Fruit fly (Drosophila melanogaster) whole organism, embryonic: ENCODE measurements around the gene Sgp.

Source experiments
- Ada2b ChIP-seq: fragments of 200-800 bp; sonication (Bioruptor generic); IDR thresholded peaks from 2 replicates; pipeline ENCODE4 v1.3.6; 2022; ENCODE audit warnings: missing biosample characterization, missing genetic modification characterization
- Aef1 ChIP-seq: fragments of 200-800 bp; sonication (Bioruptor generic); IDR thresholded peaks from 3 replicates; pipeline ENCODE4 v1.3.6; 2022; ENCODE audit warnings: missing biosample characterization, missing genetic modification characterization
- Antp ChIP-seq: fragments of 200-800 bp; sonication (Bioruptor generic); optimal IDR thresholded peaks from 3 replicates; lab custom pipeline; 2016; ENCODE audit warnings: missing biosample characterization, missing genetic modification characterization
- Atf6 ChIP-seq: fragments of 200-800 bp; sonication (Bioruptor generic); IDR thresholded peaks from 2 replicates; pipeline ENCODE4 v1.3.6; 2022; ENCODE audit warnings: missing biosample characterization, missing genetic modification characterization
- Bteb2 ChIP-seq: fragments of 200-800 bp; sonication (Bioruptor generic); optimal IDR thresholded peaks from 2 replicates; lab custom pipeline; 2016; ENCODE audit warnings: missing biosample characterization, missing genetic modification characterization
- CG10209 ChIP-seq: fragments of 200-800 bp; sonication (Bioruptor generic); optimal IDR thresholded peaks from 3 replicates; lab custom pipeline; 2017; ENCODE audit warnings: missing biosample characterization, mild to moderate bottlenecking, missing genetic modification characterization, missing genetic modification reagents
- CG10321 ChIP-seq: fragments of 200-800 bp; sonication (Bioruptor generic); IDR thresholded peaks from 2 replicates; pipeline ENCODE4 v1.3.6; 2022; ENCODE audit warnings: missing biosample characterization, missing genetic modification characterization
- CG11398 ChIP-seq: fragments of 200-800 bp; sonication (Bioruptor generic); optimal IDR thresholded peaks from 2 replicates; lab custom pipeline; 2016; ENCODE audit warnings: missing biosample characterization, missing genetic modification characterization
- CG12104 ChIP-seq: fragments of 200-800 bp; sonication (Bioruptor generic); optimal IDR thresholded peaks from 3 replicates; lab custom pipeline; 2016; ENCODE audit warnings: missing biosample characterization, missing genetic modification characterization
- CG14441 ChIP-seq: fragments of 200-800 bp; sonication (Bioruptor generic); IDR thresholded peaks from 2 replicates; pipeline ENCODE4 v1.3.6; 2022; ENCODE audit warnings: missing biosample characterization, missing genetic modification characterization
- CG15696 ChIP-seq: fragments of 200-800 bp; sonication (Bioruptor generic); optimal IDR thresholded peaks from 2 replicates; lab custom pipeline; 2019; ENCODE audit warnings: missing biosample characterization, mild to moderate bottlenecking, missing genetic modification characterization, moderate library complexity
- CG1647 ChIP-seq: fragments of 200-800 bp; sonication (Bioruptor generic); optimal IDR thresholded peaks from 3 replicates; lab custom pipeline; 2016; ENCODE audit warnings: missing biosample characterization, missing genetic modification characterization
- CG16815 ChIP-seq: fragments of 200-800 bp; sonication (Bioruptor generic); optimal IDR thresholded peaks from 3 replicates; lab custom pipeline; 2017; ENCODE audit warnings: missing biosample characterization, mild to moderate bottlenecking, missing genetic modification characterization
- CG17385 ChIP-seq: fragments of 200-800 bp; sonication (Bioruptor generic); optimal IDR thresholded peaks from 3 replicates; lab custom pipeline; 2018; ENCODE audit warnings: missing biosample characterization, mild to moderate bottlenecking, missing genetic modification characterization
- CG31441 ChIP-seq: fragments of 200-800 bp; sonication (Bioruptor generic); IDR thresholded peaks from 2 replicates; pipeline ENCODE4 v1.3.6; 2022; ENCODE audit warnings: missing biosample characterization, missing genetic modification characterization
- CG4328 ChIP-seq: fragments of 200-800 bp; sonication (Bioruptor generic); optimal IDR thresholded peaks from 3 replicates; lab custom pipeline; 2017; ENCODE audit warnings: missing biosample characterization, missing genetic modification reagents, missing genetic modification characterization
- CG4730 ChIP-seq: fragments of 200-800 bp; sonication (Bioruptor generic); IDR thresholded peaks from 2 replicates; pipeline ENCODE4 v1.3.6; 2022; ENCODE audit warnings: missing biosample characterization, missing genetic modification characterization
- CG7786 ChIP-seq: fragments of 200-800 bp; sonication (Bioruptor generic); optimal IDR thresholded peaks from 2 replicates; lab custom pipeline; 2016; ENCODE audit warnings: missing biosample characterization, missing genetic modification characterization
- CG9609 ChIP-seq: fragments of 200-800 bp; sonication (Bioruptor generic); optimal IDR thresholded peaks from 3 replicates; lab custom pipeline; 2016; ENCODE audit warnings: missing biosample characterization, missing genetic modification characterization
- CHES-1-like ChIP-seq: fragments of 200-800 bp; sonication (Bioruptor generic); optimal IDR thresholded peaks from 2 replicates; lab custom pipeline; 2016; ENCODE audit warnings: missing biosample characterization, missing genetic modification characterization
- Dip2 ChIP-seq: fragments of 200-800 bp; sonication (Bioruptor generic); IDR thresholded peaks from 2 replicates; pipeline ENCODE4 v1.3.6; 2022; ENCODE audit warnings: missing biosample characterization, missing genetic modification characterization
- ERR ChIP-seq: fragments of 200-800 bp; sonication (Bioruptor generic); optimal IDR thresholded peaks from 2 replicates; lab custom pipeline; 2016; ENCODE audit warnings: missing biosample characterization, missing genetic modification characterization
- Fer3 ChIP-seq: fragments of 200-800 bp; sonication (Bioruptor generic); optimal IDR thresholded peaks from 2 replicates; lab custom pipeline; 2018; ENCODE audit warnings: missing biosample characterization, mild to moderate bottlenecking, missing genetic modification characterization, moderate library complexity
- Hey ChIP-seq: fragments of 200-800 bp; sonication (Bioruptor generic); optimal IDR thresholded peaks from 3 replicates; lab custom pipeline; 2018; ENCODE audit warnings: missing biosample characterization, mild to moderate bottlenecking, missing genetic modification characterization
- Hmx ChIP-seq: fragments of 200-800 bp; sonication (Bioruptor generic); optimal IDR thresholded peaks from 2 replicates; lab custom pipeline; 2016; ENCODE audit warnings: missing biosample characterization, missing genetic modification characterization
- Med ChIP-seq: fragments of 200-800 bp; sonication (Bioruptor generic); peaks from one replicate; lab custom pipeline; 2016; ENCODE audit warnings: missing biosample characterization, missing genetic modification characterization, mild to moderate bottlenecking, inconsistent platforms, moderate library complexity
- Optix ChIP-seq: fragments of 200-800 bp; sonication (Bioruptor generic); IDR thresholded peaks from 3 replicates; pipeline ENCODE4 v1.3.6; 2022; ENCODE audit warnings: missing biosample characterization, missing genetic modification characterization
- TFAM ChIP-seq: fragments of 200-800 bp; sonication (Bioruptor generic); optimal IDR thresholded peaks from 2 replicates; lab custom pipeline; 2017; ENCODE audit warnings: missing biosample characterization, missing genetic modification characterization, inconsistent platforms
- Tbp ChIP-seq: fragments of >200 bp; optimal IDR thresholded peaks from 2 replicates; lab custom pipeline; 2018; ENCODE audit warnings: missing biosample characterization, missing genetic modification characterization
- Usf ChIP-seq: fragments of 200-800 bp; sonication (Bioruptor generic); optimal IDR thresholded peaks from 2 replicates; lab custom pipeline; 2017; ENCODE audit warnings: missing genotype, missing biosample characterization, missing genetic modification characterization
- ase ChIP-seq: fragments of 200-800 bp; sonication (Bioruptor generic); IDR thresholded peaks from 3 replicates; pipeline ENCODE4 v1.3.6; 2022; ENCODE audit warnings: missing biosample characterization, missing genetic modification characterization
- ato ChIP-seq: fragments of 200-800 bp; sonication (Bioruptor generic); IDR thresholded peaks from 2 replicates; pipeline ENCODE4 v1.3.6; 2022; ENCODE audit warnings: missing biosample characterization, missing genetic modification characterization; ENCODE audit not compliant: partially characterized antibody
- btn ChIP-seq: fragments of 200-800 bp; sonication (Bioruptor generic); optimal IDR thresholded peaks from 2 replicates; lab custom pipeline; 2016; ENCODE audit warnings: missing biosample characterization, missing genetic modification characterization
- crol ChIP-seq: fragments of 200-800 bp; sonication (Bioruptor generic); IDR thresholded peaks from 2 replicates; pipeline ENCODE4 v1.3.6; 2022; ENCODE audit warnings: missing biosample characterization, missing genetic modification characterization
- dmrt99B ChIP-seq: fragments of 200-800 bp; sonication (Bioruptor generic); optimal IDR thresholded peaks from 2 replicates; lab custom pipeline; 2018; ENCODE audit warnings: missing biosample characterization, mild to moderate bottlenecking, missing genetic modification characterization, moderate library complexity
- fu2 ChIP-seq: fragments of 200-800 bp; sonication (Bioruptor generic); optimal IDR thresholded peaks from 2 replicates; lab custom pipeline; 2016; ENCODE audit warnings: missing biosample characterization, missing genetic modification characterization
- gro ChIP-seq: fragments of 200-800 bp; sonication (Bioruptor generic); optimal IDR thresholded peaks from 2 replicates; lab custom pipeline; 2016; ENCODE audit warnings: missing biosample characterization, missing genetic modification characterization
- h ChIP-seq: fragments of >200 bp; optimal IDR thresholded peaks from 2 replicates; lab custom pipeline; 2017
- kah ChIP-seq: fragments of 200-800 bp; sonication (Bioruptor generic); optimal IDR thresholded peaks from 2 replicates; lab custom pipeline; 2018; ENCODE audit warnings: missing biosample characterization, mild to moderate bottlenecking, missing genetic modification characterization
- luna ChIP-seq: fragments of 200-800 bp; sonication (Bioruptor generic); optimal IDR thresholded peaks from 2 replicates; lab custom pipeline; 2016; ENCODE audit warnings: missing biosample characterization, missing genetic modification characterization
- mld ChIP-seq: fragments of 200-800 bp; sonication (Bioruptor generic); IDR thresholded peaks from 3 replicates; pipeline ENCODE4 v1.3.6; 2022; ENCODE audit warnings: missing biosample characterization, missing genetic modification characterization; ENCODE audit not compliant: partially characterized antibody
- otp ChIP-seq: fragments of 200-800 bp; sonication (Bioruptor generic); IDR thresholded peaks from 3 replicates; pipeline ENCODE4, ENCODE4 v1.3.6; 2022; ENCODE audit warnings: missing biosample characterization, missing genetic modification characterization
- prd ChIP-seq, 3 experiments: fragments of >200 bp in 2 of 3; fragments of 200-800 bp in 1 of 3; sonication (Bioruptor generic) in 1 of 3; optimal IDR thresholded peaks in 2 of 3; IDR thresholded peaks in 1 of 3; 2 replicates in 2 of 3; 3 replicates in 1 of 3; pipeline versions ENCODE4 v1.3.6 to Lab custom; 2017 to 2022; ENCODE audit warnings: missing biosample characterization in 1 of 3, missing genetic modification characterization in 1 of 3
- run ChIP-seq: fragments of 200-800 bp; sonication (Bioruptor generic); optimal IDR thresholded peaks from 3 replicates; lab custom pipeline; 2018; ENCODE audit warnings: missing biosample characterization, mild to moderate bottlenecking, missing genetic modification characterization
- sens ChIP-seq: fragments of 200-800 bp; sonication (Bioruptor generic); peaks from one replicate; lab custom pipeline; 2016; ENCODE audit warnings: missing biosample characterization, missing genetic modification characterization
- sim ChIP-seq: fragments of 200-800 bp; sonication (Bioruptor generic); IDR thresholded peaks from 2 replicates; pipeline ENCODE4 v1.3.6; 2022; ENCODE audit warnings: missing biosample characterization, missing genetic modification characterization
- slbo ChIP-seq: fragments of 200-800 bp; sonication (Bioruptor generic); IDR thresholded peaks from 2 replicates; pipeline ENCODE4 v1.3.6; 2022; ENCODE audit warnings: missing biosample characterization, missing genetic modification characterization
- sna ChIP-seq: fragments of 200-800 bp; sonication (Bioruptor generic); IDR thresholded peaks from 2 replicates; pipeline ENCODE4 v1.3.6; 2022; ENCODE audit warnings: missing biosample characterization, missing genetic modification characterization; ENCODE audit not compliant: partially characterized antibody
- stwl ChIP-seq: fragments of 200-800 bp; sonication (Bioruptor generic); optimal IDR thresholded peaks from 3 replicates; lab custom pipeline; 2018; ENCODE audit warnings: missing biosample characterization, mild to moderate bottlenecking, missing genetic modification characterization, moderate library complexity
- usp ChIP-seq: fragments of >200 bp; optimal IDR thresholded peaks from 2 replicates; lab custom pipeline; 2017; ENCODE audit warnings: missing biosample characterization, missing genetic modification characterization
- zfh1 ChIP-seq: fragments of 200-800 bp; sonication (Bioruptor generic); IDR thresholded peaks from 3 replicates; pipeline ENCODE4 v1.3.6; 2022; ENCODE audit warnings: missing biosample characterization, missing genetic modification characterization

The Sgp gene

dm6 chr2L:8534515-8535295, 15.2 kb downstream of the Sgp start (continued):
- TF ChIP-seq Usf (GFP tag; lab: Kevin White, UChicago): peak; percentile 77
- TF ChIP-seq CG14441: peak; percentile 95
- TF ChIP-seq CG16815 (GFP tag; lab: Kevin White, UChicago): peak; percentile 88
- TF ChIP-seq slbo (GFP tag; lab: Robert Waterston, UW): peak; percentile 85
- peak; percentile 95 for TF ChIP-seq zfh1 (GFP tag; lab: Robert Waterston, UW)
- peak; percentile 65 for TF ChIP-seq sna (GFP tag; lab: Robert Waterston, UW)
- TF ChIP-seq Hmx: peak; percentile 67
- no peak for TF ChIP-seq luna (GFP tag; lab: Kevin White, UChicago)
- TF ChIP-seq Dip2 (GFP tag; lab: Robert Waterston, UW): peak; percentile 71; the same call in 1 of the 2 replicates
- peak; percentile 97 for TF ChIP-seq crol
- TF ChIP-seq Tbp (GFP tag; lab: Kevin White, UChicago): no peak
- TF ChIP-seq CG7786: peak; percentile 36
- TF ChIP-seq CG15696 (tag; lab: Kevin White, UChicago): peak; percentile 79
- peak; percentile 94 for TF ChIP-seq ase (GFP tag; lab: Robert Waterston, UW)
- peak; percentile 90 for TF ChIP-seq CG4328 (GFP tag; lab: Kevin White, UChicago)
- peak; percentile 81 for TF ChIP-seq TFAM
- TF ChIP-seq CG9609 (GFP tag; lab: Kevin White, UChicago): peak; percentile 72
- TF ChIP-seq Bteb2 (GFP tag; lab: Kevin White, UChicago): peak; percentile 46
- TF ChIP-seq Antp (GFP tag; lab: Kevin White, UChicago): peak; percentile 75
- peak; percentile 42 for TF ChIP-seq CHES-1-like (GFP tag; lab: Kevin White, UChicago)
- no peak for TF ChIP-seq gro (GFP tag; lab: Kevin White, UChicago)
- no peak for TF ChIP-seq h (lab: Kevin White, UChicago)
- TF ChIP-seq Ada2b: peak; percentile 93
- peak; percentile 99 for TF ChIP-seq sens
- peak; percentile 30 for TF ChIP-seq btn
- peak; percentile 97 for TF ChIP-seq Optix
- TF ChIP-seq CG11398: peak; percentile 69
- TF ChIP-seq ato (GFP tag; lab: Robert Waterston, UW): no peak
- peak; percentile 73 for TF ChIP-seq Hey (tag; lab: Kevin White, UChicago)
- TF ChIP-seq mld (GFP tag; lab: Robert Waterston, UW): no peak
- peak; percentile 92 for TF ChIP-seq CG17385 (GFP tag; lab: Kevin White, UChicago)
- TF ChIP-seq fu2 (GFP tag; lab: Kevin White, UChicago): peak; percentile 7
- peak; percentile 92 for TF ChIP-seq otp (GFP tag; lab: Robert Waterston, UW)
- TF ChIP-seq Atf6: peak; percentile 83
- peak; percentile 95 for TF ChIP-seq kah
- peak; percentile 78 for TF ChIP-seq CG1647 (GFP tag; lab: Kevin White, UChicago)
- peak; percentile 97 for TF ChIP-seq Med (GFP tag; lab: Kevin White, UChicago)
- TF ChIP-seq CG10209 (GFP tag; lab: Kevin White, UChicago): peak; percentile 92
- TF ChIP-seq CG12104: peak; percentile 91
- no peak for TF ChIP-seq prd (optimal IDR thresholded peaks at IDR 0.05; lab: Kevin White, UChicago)
- TF ChIP-seq prd (GFP tag; IDR thresholded peaks at IDR 0.05; lab: Robert Waterston, UW): peak; percentile 95
- TF ChIP-seq CG31441 (GFP tag; lab: Robert Waterston, UW): peak; percentile 82
- TF ChIP-seq CG10321 (GFP tag; lab: Robert Waterston, UW): peak; percentile 73
- TF ChIP-seq CG4730 (GFP tag; lab: Robert Waterston, UW): peak; percentile 87
- TF ChIP-seq ERR (GFP tag; lab: Kevin White, UChicago): peak; percentile 58
- no peak for TF ChIP-seq stwl (tag; lab: Kevin White, UChicago)
- TF ChIP-seq dmrt99B (tag; lab: Kevin White, UChicago): peak; percentile 99
- peak; percentile 93 for TF ChIP-seq Fer3 (tag; lab: Kevin White, UChicago)
- TF ChIP-seq usp: no peak
- peak; percentile 89 for TF ChIP-seq sim (GFP tag; lab: Robert Waterston, UW)
- peak; percentile 92 for TF ChIP-seq Aef1 (GFP tag; lab: Robert Waterston, UW)
- TF ChIP-seq run (tag; lab: Kevin White, UChicago): peak; percentile 96
